Worm (Caenorhabditis elegans): ENCODE data around the gene C54F6.6.

Gene C54F6.6

DNA sequence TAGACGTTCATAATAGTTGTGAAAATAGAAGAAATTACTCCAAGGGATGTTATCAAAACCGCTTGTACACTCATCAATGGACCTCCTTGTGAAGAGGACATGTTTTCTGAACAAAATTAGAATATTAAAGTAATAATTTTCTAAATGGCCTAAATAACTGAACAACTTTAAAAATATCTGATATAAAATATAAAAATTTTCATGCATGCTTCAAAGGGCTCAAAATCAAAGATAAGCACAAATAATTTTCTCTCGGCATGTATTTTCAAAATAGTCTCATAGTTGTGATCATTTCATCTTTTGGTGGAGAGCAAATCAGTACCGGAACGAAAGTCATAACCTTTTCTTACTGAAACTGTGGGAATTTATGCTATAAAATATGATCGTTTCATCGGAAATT lies 38.5 kb upstream of the C54F6.6 start, which contains the start of gene srbc-8:
TSS of gene srbc-8 (minus strand) at position 101 of the 400 bp plus-strand sequence.
- TF ChIP-seq spr-3 (GFP tag; optimal IDR thresholded peaks at IDR 0.05) (no peak), attf-4 (tag; optimal IDR thresholded peaks at IDR 0.05) (no peak), daf-8 (GFP tag; IDR thresholded peaks at IDR 0.05) (no peak), lin-39 (tag; optimal IDR thresholded peaks at IDR 0.05) (no peak), Y5F2A.4 (GFP tag; optimal IDR thresholded peaks at IDR 0.05) (no peak), unc-39 (tag; optimal IDR thresholded peaks at IDR 0.05) (no peak), mdt-29 (GFP tag; IDR thresholded peaks at IDR 0.05) (no peak), skn-1 (tag; optimal IDR thresholded peaks at IDR 0.05) (no peak), nhr-77 (tag; optimal IDR thresholded peaks at IDR 0.05) (no peak), F49E8.2 (tag; optimal IDR thresholded peaks at IDR 0.05; ENCODE audit: borderline replicate concordance) (no peak), nhr-102 (tag; optimal IDR thresholded peaks at IDR 0.05) (no peak), T20F7.1 (GFP tag; optimal IDR thresholded peaks at IDR 0.05) (no peak)

- TF ChIP-seq daf-12 (tag; optimal IDR thresholded peaks at IDR 0.05) (no peak), dpl-1 (GFP tag; optimal IDR thresholded peaks at IDR 0.05) (no peak), tra-1 (GFP tag; IDR thresholded peaks at IDR 0.05) (no peak), nhr-111 (GFP tag; optimal IDR thresholded peaks at IDR 0.05) (no peak), snpc-4 (tag; optimal IDR thresholded peaks at IDR 0.05) (no peak), Y48G9A.11 (GFP tag; IDR thresholded peaks at IDR 0.05) (no peak), vab-7 (GFP tag; IDR thresholded peaks at IDR 0.05) (no peak), nhr-25 (tag; optimal IDR thresholded peaks at IDR 0.05; ENCODE audit: borderline replicate concordance, insufficient read depth) (no peak), lin-13 (GFP tag; optimal IDR thresholded peaks at IDR 0.05) (no peak), ama-1 (optimal IDR thresholded peaks at IDR 0.05) (no peak), hif-1 (tag; optimal IDR thresholded peaks at IDR 0.05) (no peak), nhr-41 (GFP tag; IDR thresholded peaks at IDR 0.05) (no peak)
These were observed 36.0 kb upstream of the C54F6.6 start, which contains the start of gene srbc-7 for ce11 chrV:7487518-7487917. srbc-7 (minus strand) TSS chrV:7487618.

DNA sequence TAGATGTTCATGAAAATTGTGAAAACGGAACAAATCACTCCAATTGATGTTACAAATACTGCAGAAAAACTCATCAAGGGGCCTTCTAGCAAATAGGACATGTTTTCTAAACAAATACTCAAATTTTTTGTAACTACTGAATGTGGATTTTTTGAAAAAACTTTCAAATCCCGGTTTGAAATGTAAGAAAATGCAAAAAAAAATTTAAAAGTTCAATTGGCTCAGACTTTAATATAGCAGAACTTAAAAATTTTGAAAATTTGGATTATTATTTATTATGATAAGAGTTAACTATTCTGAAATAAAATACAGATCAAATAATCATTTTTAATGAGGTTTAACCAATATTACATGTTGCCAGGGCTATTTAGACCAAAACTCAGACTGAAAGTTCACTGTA lies 33.2 kb upstream of the C54F6.6 start, which contains the start of gene srbc-9:
TSS of gene srbc-9 (minus strand) at position 101 of the 400 bp plus-strand sequence.
- TF ChIP-seq unc-39 (tag; optimal IDR thresholded peaks at IDR 0.05) (no peak), dmd-8 (GFP tag; IDR thresholded peaks at IDR 0.05) (no peak), skn-1 (tag; optimal IDR thresholded peaks at IDR 0.05) (no peak), hif-1 (tag; optimal IDR thresholded peaks at IDR 0.05) (no peak)

ce11 chrV:7492924-7493323 lies 30.6 kb upstream of the C54F6.6 start, which contains the start of gene srbc-10:
srbc-10 (minus strand) TSS chrV:7493024.
- no peak for TF ChIP-seq ceh-28 (tag; optimal IDR thresholded peaks at IDR 0.05)
- TF ChIP-seq madf-9 (GFP tag; conservative IDR thresholded peaks at IDR 0.05) = no peak
- TF ChIP-seq fkh-10 (GFP tag; optimal IDR thresholded peaks at IDR 0.05) = no peak
- TF ChIP-seq tag-97 (GFP tag; IDR thresholded peaks at IDR 0.05) = no peak
- no peak for TF ChIP-seq zip-11 (GFP tag; IDR thresholded peaks at IDR 0.05)
- no peak for TF ChIP-seq ceh-20 (GFP tag; IDR thresholded peaks at IDR 0.05)
- TF ChIP-seq dmd-6 (GFP tag; IDR thresholded peaks at IDR 0.05) = no peak
- no peak for TF ChIP-seq nhr-237 (tag; optimal IDR thresholded peaks at IDR 0.05)

ce11 chrV:7495189-7495588 lies 28.3 kb upstream of the C54F6.6 start, which contains the start of gene srbc-11:
srbc-11 (minus strand) TSS chrV:7495289.
- TF ChIP-seq Y105C5A.15 (GFP tag; IDR thresholded peaks at IDR 0.05) = no peak
- no peak for TF ChIP-seq ama-1 (optimal IDR thresholded peaks at IDR 0.05)
- TF ChIP-seq madf-9 (GFP tag; conservative IDR thresholded peaks at IDR 0.05) = no peak
- TF ChIP-seq arid-1 (GFP tag; conservative IDR thresholded peaks at IDR 0.05) = no peak
- no peak for TF ChIP-seq nhr-48 (tag; optimal IDR thresholded peaks at IDR 0.05)
- TF ChIP-seq dmd-9 (GFP tag; IDR thresholded peaks at IDR 0.05) = no peak
